Worm (Caenorhabditis elegans): Measurements from ENCODE around the gene C35B1.9.

- no peak for TF ChIP-seq lsy-2 (tag; optimal IDR thresholded peaks at IDR 0.05)
- no peak for TF ChIP-seq ces-1 (GFP tag; optimal IDR thresholded peaks at IDR 0.05)
- TF ChIP-seq unc-62 (GFP tag; optimal IDR thresholded peaks at IDR 0.05) = no peak
- no peak for TF ChIP-seq ztf-11 (tag; optimal IDR thresholded peaks at IDR 0.05)
- TF ChIP-seq nhr-237 (tag; optimal IDR thresholded peaks at IDR 0.05) = no peak
- TF ChIP-seq elt-3 (tag; optimal IDR thresholded peaks at IDR 0.05) = no peak
- no peak for TF ChIP-seq zip-8 (tag; optimal IDR thresholded peaks at IDR 0.05)
- no peak for TF ChIP-seq mls-2 (tag; optimal IDR thresholded peaks at IDR 0.05)
- no peak for TF ChIP-seq M03D4.4 (tag; optimal IDR thresholded peaks at IDR 0.05)
- no peak for TF ChIP-seq drap-1 (GFP tag; optimal IDR thresholded peaks at IDR 0.05)
- no peak for TF ChIP-seq snpc-4 (tag; optimal IDR thresholded peaks at IDR 0.05)
- no peak for TF ChIP-seq ham-2 (GFP tag; optimal IDR thresholded peaks at IDR 0.05)
- no peak for TF ChIP-seq pha-4 (tag; optimal IDR thresholded peaks at IDR 0.05)
- no peak for TF ChIP-seq unc-39 (tag; optimal IDR thresholded peaks at IDR 0.05)
These were observed 4.0 kb downstream of the C35B1.9 start for ce11 chrIV:4076690-4077295.
